Fruit fly (Drosophila melanogaster): ENCODE measurements around the gene CG31816.
A peak's percentile ranks its signal among the peaks of the same experiment; 100 is the strongest.

The CG31816 gene

dm6 chr2L:16544563-16545066, 2.3 kb downstream of the CG31816 start, which contains the start of gene mtgo (continued):
- peak; percentile 1 for TF ChIP-seq CG16779 (tag; optimal IDR thresholded peaks at IDR 0.05)
- TF ChIP-seq CG6808 (GFP tag; optimal IDR thresholded peaks at IDR 0.05): peak; percentile 63
- peak; percentile 18 for TF ChIP-seq CG8319 (GFP tag; optimal IDR thresholded peaks at IDR 0.05)
- TF ChIP-seq Ets21C (GFP tag; optimal IDR thresholded peaks at IDR 0.05): no peak
- peak; percentile 33 for TF ChIP-seq net (GFP tag; optimal IDR thresholded peaks at IDR 0.05)
- TF ChIP-seq CG6276 (GFP tag; optimal IDR thresholded peaks at IDR 0.05): peak; percentile 85
- TF ChIP-seq cyc (GFP tag; optimal IDR thresholded peaks at IDR 0.05): no peak
- TF ChIP-seq spab (GFP tag; optimal IDR thresholded peaks at IDR 0.05): peak; percentile 54
- TF ChIP-seq CG6792 (GFP tag; optimal IDR thresholded peaks at IDR 0.05): peak; percentile 0
- TF ChIP-seq CG8119 (GFP tag; IDR thresholded peaks at IDR 0.05): peak; percentile 72
- peak; percentile 71 for TF ChIP-seq CG4318 (GFP tag; optimal IDR thresholded peaks at IDR 0.05)
- peak; percentile 36 for TF ChIP-seq CG3919 (GFP tag; optimal IDR thresholded peaks at IDR 0.05)
- no peak for TF ChIP-seq CG11902 (GFP tag; optimal IDR thresholded peaks at IDR 0.05)
- TF ChIP-seq CG15336 (GFP tag; IDR thresholded peaks at IDR 0.05): peak; percentile 79
- no peak for TF ChIP-seq Sox15 (GFP tag; optimal IDR thresholded peaks at IDR 0.05)
- peak; percentile 4 for TF ChIP-seq CG6854 (GFP tag; optimal IDR thresholded peaks at IDR 0.05)
- TF ChIP-seq CG7368 (GFP tag; optimal IDR thresholded peaks at IDR 0.05): peak; percentile 42
- TF ChIP-seq Gug (GFP tag; IDR thresholded peaks at IDR 0.05): peak; percentile 78
- TF ChIP-seq CG34406 (GFP tag; optimal IDR thresholded peaks at IDR 0.05): peak; percentile 25
- no peak for TF ChIP-seq fkh (GFP tag; optimal IDR thresholded peaks at IDR 0.05)
- peak; percentile 45 for TF ChIP-seq esn (GFP tag; optimal IDR thresholded peaks at IDR 0.05)
- TF ChIP-seq dsx (GFP tag; optimal IDR thresholded peaks at IDR 0.05; ENCODE audit: poor library complexity, severe bottlenecking): no peak
- no peak for TF ChIP-seq CG9139 (GFP tag; optimal IDR thresholded peaks at IDR 0.05)
- peak; percentile 56 for TF ChIP-seq Met (GFP tag; optimal IDR thresholded peaks at IDR 0.05)
- TF ChIP-seq vri (GFP tag; optimal IDR thresholded peaks at IDR 0.05): no peak
- peak; percentile 75 for TF ChIP-seq CG11762 (GFP tag; optimal IDR thresholded peaks at IDR 0.05; ENCODE audit: insufficient read depth)
- TF ChIP-seq Sox102F (GFP tag; optimal IDR thresholded peaks at IDR 0.05): no peak
- peak; percentile 84 for TF ChIP-seq eg (GFP tag; IDR thresholded peaks at IDR 0.05)
- peak; percentile 83 for TF ChIP-seq CG32006 (GFP tag; optimal IDR thresholded peaks at IDR 0.05)
- TF ChIP-seq dac (GFP tag; optimal IDR thresholded peaks at IDR 0.05): peak; percentile 24
- TF ChIP-seq Ets96B (tag; optimal IDR thresholded peaks at IDR 0.05): no peak
- TF ChIP-seq ss (GFP tag; optimal IDR thresholded peaks at IDR 0.05): no peak
- peak; percentile 46 for TF ChIP-seq Sox14 (GFP tag; optimal IDR thresholded peaks at IDR 0.05)
- TF ChIP-seq pdm3 (GFP tag; optimal IDR thresholded peaks at IDR 0.05): peak; percentile 61
- peak; percentile 56; the same call in 1 of the 3 replicates for TF ChIP-seq CG6163 (GFP tag; IDR thresholded peaks at IDR 0.05)
- no peak for TF ChIP-seq CG1621 (tag; optimal IDR thresholded peaks at IDR 0.05)

dm6 chr2L:16545772-16546171, 3.4 kb downstream of the CG31816 start:
- peak; percentile 53 for TF ChIP-seq CG3032 (tag; optimal IDR thresholded peaks at IDR 0.05)
- TF ChIP-seq CG6792 (GFP tag; optimal IDR thresholded peaks at IDR 0.05): peak; percentile 70
- peak; percentile 43 to 60 for TF ChIP-seq ss (GFP tag; optimal IDR thresholded peaks at IDR 0.05)
- TF ChIP-seq CG6163 (GFP tag; IDR thresholded peaks at IDR 0.05): peak; percentile 94
- TF ChIP-seq net (GFP tag; optimal IDR thresholded peaks at IDR 0.05): peak; percentile 91
- TF ChIP-seq CG15336 (GFP tag; IDR thresholded peaks at IDR 0.05): peak; percentile 95
- no peak for TF ChIP-seq fd85E (GFP tag; optimal IDR thresholded peaks at IDR 0.05)
- TF ChIP-seq CG1621 (tag; optimal IDR thresholded peaks at IDR 0.05): peak; percentile 33
- peak; percentile 55 for TF ChIP-seq CG10669 (GFP tag; optimal IDR thresholded peaks at IDR 0.05)
- TF ChIP-seq OdsH (GFP tag; optimal IDR thresholded peaks at IDR 0.05): peak; percentile 86
- TF ChIP-seq fd59A (GFP tag; optimal IDR thresholded peaks at IDR 0.05): peak; percentile 45
- TF ChIP-seq dsx (GFP tag; optimal IDR thresholded peaks at IDR 0.05; ENCODE audit: poor library complexity, severe bottlenecking): peak; percentile 60
- TF ChIP-seq vri (GFP tag; optimal IDR thresholded peaks at IDR 0.05): peak; percentile 71
- peak; percentile 55 for TF ChIP-seq CG7368 (GFP tag; optimal IDR thresholded peaks at IDR 0.05)
- peak; percentile 82 for TF ChIP-seq CG10631 (GFP tag; optimal IDR thresholded peaks at IDR 0.05)
- TF ChIP-seq Sox102F (GFP tag; optimal IDR thresholded peaks at IDR 0.05): peak; percentile 89
- TF ChIP-seq Sox15 (GFP tag; optimal IDR thresholded peaks at IDR 0.05): peak; percentile 49
- peak; percentile 95 for TF ChIP-seq eg (GFP tag; IDR thresholded peaks at IDR 0.05)
- peak; percentile 48 for TF ChIP-seq spab (GFP tag; optimal IDR thresholded peaks at IDR 0.05)
- peak; percentile 88 for TF ChIP-seq Sox14 (GFP tag; optimal IDR thresholded peaks at IDR 0.05)
- TF ChIP-seq Eip93F (GFP tag; optimal IDR thresholded peaks at IDR 0.05): peak; percentile 68
- peak; percentile 82 for TF ChIP-seq CG11294 (GFP tag; IDR thresholded peaks at IDR 0.05)
- peak; percentile 65 for TF ChIP-seq CG6854 (GFP tag; optimal IDR thresholded peaks at IDR 0.05)
- peak; percentile 91 for TF ChIP-seq svp (GFP tag)
- TF ChIP-seq CG6808 (GFP tag; optimal IDR thresholded peaks at IDR 0.05): peak; percentile 53
- peak; percentile 68 for TF ChIP-seq CG8632 (GFP tag; optimal IDR thresholded peaks at IDR 0.05)
- TF ChIP-seq Ets21C (GFP tag; optimal IDR thresholded peaks at IDR 0.05): peak; percentile 71
- TF ChIP-seq esn (GFP tag; optimal IDR thresholded peaks at IDR 0.05): peak; percentile 85
- peak; percentile 93 for TF ChIP-seq CG6276 (GFP tag; optimal IDR thresholded peaks at IDR 0.05)
- peak; percentile 79 for TF ChIP-seq CG16779 (tag; optimal IDR thresholded peaks at IDR 0.05)
- peak; percentile 87 for TF ChIP-seq achi (GFP tag; optimal IDR thresholded peaks at IDR 0.05)
